Worm (Caenorhabditis elegans): ENCODE results near the gene mig-6.
A peak's percentile ranks its signal among the peaks of the same experiment; 100 is the strongest.

Gene mig-6

DNA sequence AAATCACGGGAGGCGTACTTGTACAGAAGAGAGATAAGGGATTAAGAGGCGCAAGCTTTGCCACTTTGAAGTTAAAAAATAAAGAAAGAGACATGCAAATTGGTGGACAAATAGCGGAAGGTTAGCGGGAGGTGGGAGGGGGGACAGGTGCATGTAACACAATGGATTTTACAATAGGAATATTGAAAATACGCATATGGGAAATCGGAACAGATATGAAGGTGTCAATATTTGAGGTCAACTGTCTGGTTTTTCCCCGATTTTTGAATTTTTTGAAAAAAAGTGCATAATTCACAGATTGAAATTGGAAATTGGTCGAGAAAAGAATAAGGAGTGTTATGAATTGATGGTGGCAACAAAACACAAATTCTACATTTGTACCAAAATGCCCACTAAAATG, 34.8 kb downstream of the mig-6 start, which contains the start of gene C37C3.17:
C37C3.17 (minus strand) TSS at position 101 of the 400 bp plus-strand sequence.
- TF ChIP-seq mdt-29 (GFP tag; IDR thresholded peaks at IDR 0.05) (no peak), fkh-10 (GFP tag; optimal IDR thresholded peaks at IDR 0.05) (no peak), attf-4 (tag; optimal IDR thresholded peaks at IDR 0.05) (no peak), mep-1 (tag; optimal IDR thresholded peaks at IDR 0.05) (no peak), ZK337.2 (GFP tag; IDR thresholded peaks at IDR 0.05) (no peak), F37D6.2 (tag; optimal IDR thresholded peaks at IDR 0.05) (no peak), unc-62 (GFP tag; optimal IDR thresholded peaks at IDR 0.05 in 1 of 2) (no peak), unc-62 (tag; optimal IDR thresholded peaks at IDR 0.05) (no peak), hlh-30 (tag; optimal IDR thresholded peaks at IDR 0.05; ENCODE audit: insufficient read depth) (no peak), lin-38 (GFP tag; IDR thresholded peaks at IDR 0.05) (no peak), zfp-2 (tag; optimal IDR thresholded peaks at IDR 0.05) (no peak), cey-2 (tag; optimal IDR thresholded peaks at IDR 0.05; ENCODE audit: borderline replicate concordance, insufficient read depth) (no peak), nhr-111 (GFP tag; optimal IDR thresholded peaks at IDR 0.05) (no peak), egl-27 (tag; optimal IDR thresholded peaks at IDR 0.05) (no peak), hif-1 (tag; optimal IDR thresholded peaks at IDR 0.05) (no peak), daf-8 (GFP tag; IDR thresholded peaks at IDR 0.05) (no peak), tag-97 (GFP tag; IDR thresholded peaks at IDR 0.05) (no peak), hmg-1.1 (GFP tag; IDR thresholded peaks at IDR 0.05) (no peak), mdl-1 (tag; optimal IDR thresholded peaks at IDR 0.05) (no peak)

DNA sequence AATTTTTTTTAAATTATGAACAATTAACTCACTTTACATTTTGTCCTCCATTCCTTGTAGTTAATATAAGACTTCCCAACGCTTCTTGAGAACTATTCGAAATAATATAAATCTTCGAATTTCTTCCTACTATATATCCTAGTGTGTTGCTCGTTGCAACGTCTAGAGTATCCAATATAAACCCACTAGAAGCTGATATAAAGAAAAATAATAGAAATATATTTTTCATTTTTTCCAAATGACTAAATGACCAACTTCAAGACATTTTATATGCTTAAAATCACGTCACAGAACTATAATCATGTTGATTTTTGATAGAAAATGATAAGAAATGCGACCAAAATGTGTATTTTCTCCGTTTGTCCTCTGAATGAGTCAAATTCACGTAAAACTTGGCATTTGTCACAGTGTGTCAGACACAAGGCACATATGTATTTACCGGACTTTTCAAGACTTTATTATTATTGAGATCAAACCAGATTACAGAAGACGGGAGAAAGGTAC, 36.1 kb downstream of the mig-6 start, which contains the start of gene C37C3.10:
C37C3.10 (minus strand) TSS at position 51 of the 504 bp plus-strand sequence.
- TF ChIP-seq set-16 (GFP tag; IDR thresholded peaks at IDR 0.05) (no peak), dmd-6 (GFP tag; IDR thresholded peaks at IDR 0.05) (peak; percentile 22; the same call in 1 of the 2 replicates)

DNA sequence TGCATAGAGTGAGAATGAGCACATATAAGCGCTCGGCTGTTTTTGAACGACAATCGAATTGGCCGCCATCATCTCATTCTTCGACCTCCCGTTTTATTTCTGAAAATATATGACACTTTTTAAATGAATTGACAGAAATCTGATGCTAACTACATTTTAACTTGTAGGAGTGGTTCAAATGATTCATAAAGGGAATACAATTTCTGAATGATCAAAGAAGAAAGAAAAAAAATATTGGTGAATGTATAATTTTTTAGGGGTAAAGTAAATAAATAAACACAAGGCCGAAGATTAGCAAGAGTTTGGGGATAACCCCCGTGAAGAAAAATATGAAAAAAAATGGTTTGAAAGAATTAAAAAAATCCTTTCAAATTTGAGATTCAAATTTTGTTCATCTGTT, 37.6 kb downstream of the mig-6 start, which contains the start of gene C37C3.11:
C37C3.11 (minus strand) TSS at position 101 of the 400 bp plus-strand sequence.
- TF ChIP-seq unc-39 (tag; optimal IDR thresholded peaks at IDR 0.05): no peak

DNA sequence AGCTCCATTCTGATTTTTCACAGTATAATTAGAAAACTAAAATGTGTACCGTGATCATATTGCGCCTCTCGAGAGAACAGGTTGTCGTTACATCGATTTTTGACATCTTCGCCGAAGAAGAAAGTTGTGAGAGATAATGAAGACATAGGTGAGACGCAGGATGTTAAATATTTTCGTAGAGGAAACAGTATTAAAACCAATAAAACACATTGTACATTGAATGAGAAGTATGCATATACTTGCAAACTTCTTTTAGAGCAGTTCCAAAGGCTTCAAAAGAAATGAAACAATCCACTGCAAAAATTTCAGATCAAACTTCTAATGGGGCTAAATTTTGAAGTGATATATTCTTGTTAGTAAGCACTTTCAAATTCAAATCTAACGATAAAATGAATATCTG, 43.7 kb downstream of the mig-6 start, which contains the start of gene nipi-4:
nipi-4 (minus strand) TSS at position 101 of the 400 bp plus-strand sequence.
- TF ChIP-seq hif-1 (tag; optimal IDR thresholded peaks at IDR 0.05): no peak
- no peak for TF ChIP-seq dpl-1 (GFP tag; optimal IDR thresholded peaks at IDR 0.05)
- TF ChIP-seq mdt-29 (GFP tag; IDR thresholded peaks at IDR 0.05): no peak
- no peak for TF ChIP-seq Y105C5A.15 (GFP tag; IDR thresholded peaks at IDR 0.05)
- TF ChIP-seq lin-29 (GFP tag; IDR thresholded peaks at IDR 0.05): no peak
- no peak for TF ChIP-seq tag-97 (GFP tag; IDR thresholded peaks at IDR 0.05)
- TF ChIP-seq nhr-48 (tag; optimal IDR thresholded peaks at IDR 0.05): no peak
- TF ChIP-seq ztf-7 (tag; optimal IDR thresholded peaks at IDR 0.05): no peak

DNA sequence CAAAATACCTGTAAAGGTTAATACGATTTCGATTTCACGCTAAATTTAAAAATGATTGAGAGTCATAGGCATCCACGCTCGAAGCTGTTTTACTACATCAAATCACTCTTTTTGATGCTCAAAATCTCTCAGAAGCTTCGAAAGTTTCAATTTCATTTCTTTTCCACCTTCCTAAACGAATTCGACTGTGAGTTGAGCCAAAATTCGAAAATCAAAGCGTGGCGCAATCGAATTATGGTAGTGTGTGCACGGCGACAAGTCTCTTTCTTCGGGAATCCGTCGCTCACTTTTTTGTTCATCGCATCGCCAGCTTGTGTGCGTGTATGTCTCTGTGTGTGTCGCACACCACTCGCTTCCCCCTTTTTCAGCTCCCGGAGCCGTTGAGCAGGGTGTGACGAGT, 45.9 kb downstream of the mig-6 start:
- TF ChIP-seq ces-1 (GFP tag; optimal IDR thresholded peaks at IDR 0.05): peak; percentile 65
- 0 out of 2 replicates have a peak, but pooled peaks have one; percentile 16 for TF ChIP-seq ctbp-1 (GFP tag; IDR thresholded peaks at IDR 0.05)
- TF ChIP-seq fkh-10 (GFP tag; optimal IDR thresholded peaks at IDR 0.05): peak; percentile 55
- TF ChIP-seq lir-3 (tag; optimal IDR thresholded peaks at IDR 0.05): no peak

DNA sequence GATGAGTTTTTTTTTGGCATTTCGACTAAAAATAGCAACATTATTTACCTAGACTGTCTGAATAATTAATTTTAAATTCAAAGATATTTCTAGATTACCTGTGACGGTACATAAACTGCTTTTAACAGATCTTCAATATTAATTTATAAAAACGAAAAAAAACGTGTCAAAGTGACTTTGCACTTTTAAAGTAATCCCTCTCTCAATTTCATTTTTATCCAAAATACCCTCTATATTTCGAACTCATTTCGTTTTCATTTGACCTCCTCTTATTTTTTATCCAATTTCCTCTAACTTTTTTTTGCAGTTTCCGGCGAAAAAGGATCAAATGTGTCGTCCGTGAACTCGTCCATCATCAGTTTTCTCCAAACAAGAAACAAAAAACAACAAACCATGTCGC, 48.4 kb downstream of the mig-6 start, which contains the start of gene F40A3.4:
F40A3.4 (plus strand) TSS at position 301 of the 400 bp plus-strand sequence.
- TF ChIP-seq nhr-11 (tag; optimal IDR thresholded peaks at IDR 0.05) (no peak), mxl-2 (GFP tag; conservative IDR thresholded peaks at IDR 0.05) (no peak), unc-130 (GFP tag; optimal IDR thresholded peaks at IDR 0.05) (no peak), ceh-62 (tag; optimal IDR thresholded peaks at IDR 0.05) (no peak), Y5F2A.4 (GFP tag; optimal IDR thresholded peaks at IDR 0.05) (no peak), unc-62 (GFP tag; optimal IDR thresholded peaks at IDR 0.05 in 1 of 2) (no peak), unc-62 (tag; optimal IDR thresholded peaks at IDR 0.05) (no peak), nhr-42 (GFP tag; IDR thresholded peaks at IDR 0.05) (no peak), ZK337.2 (GFP tag; IDR thresholded peaks at IDR 0.05) (no peak), tag-97 (GFP tag; IDR thresholded peaks at IDR 0.05) (no peak), nhr-6 (tag; optimal IDR thresholded peaks at IDR 0.05) (no peak), mxl-3 (GFP tag; optimal IDR thresholded peaks at IDR 0.05) (no peak), lin-15B (tag; optimal IDR thresholded peaks at IDR 0.05) (no peak), F10B5.3 (tag; optimal IDR thresholded peaks at IDR 0.05) (no peak), nhr-237 (tag; optimal IDR thresholded peaks at IDR 0.05) (no peak)
